Worm (Caenorhabditis elegans) whole organism, young adult: ENCODE data around the gene ndx-3.

Experiments used
- B0336.3 ChIP-seq: fragments of 200-800 bp; sonication (Bioruptor generic); IDR thresholded peaks from 2 replicates; pipeline ENCODE4 v1.3.6; 2022; ENCODE audit warnings: missing genetic modification characterization, missing compliant biosample characterization
- F10E7.11 ChIP-seq: sonication (generic microtip); optimal IDR thresholded peaks from 2 replicates; lab custom pipeline; 2017; ENCODE audit warnings: mild to moderate bottlenecking, missing genetic modification characterization, moderate library complexity, missing compliant biosample characterization
- F23B12.7 ChIP-seq: sonication (generic microtip); optimal IDR thresholded peaks from 2 replicates; lab custom pipeline; 2017; ENCODE audit warnings: missing genetic modification characterization, mild to moderate bottlenecking, missing compliant biosample characterization, antibody characterized with exemption, moderate library complexity; ENCODE audit not compliant: insufficient read depth
- F37B4.10 ChIP-seq: fragments of 200-800 bp; sonication (Bioruptor generic); IDR thresholded peaks from 2 replicates; pipeline ENCODE4 v1.3.6; 2022; ENCODE audit warnings: missing genetic modification characterization, missing compliant biosample characterization
- F39B2.1 ChIP-seq: fragments of 200-800 bp; sonication (Bioruptor generic); IDR thresholded peaks from 2 replicates; pipeline ENCODE4 v1.3.6; 2022; ENCODE audit warnings: missing genetic modification reagents, missing genetic modification characterization, missing compliant biosample characterization
- K11D2.4 ChIP-seq: fragments of 200-800 bp; sonication (Bioruptor generic); IDR thresholded peaks from 2 replicates; pipeline ENCODE4 v1.3.6; 2022; ENCODE audit warnings: missing genetic modification reagents, missing genetic modification characterization, missing compliant biosample characterization
- Y56A3A.18 ChIP-seq: fragments of 200-800 bp; sonication (Bioruptor generic); IDR thresholded peaks from 2 replicates; pipeline ENCODE4 v1.3.6; 2022; ENCODE audit warnings: missing genetic modification reagents, missing genetic modification characterization, missing compliant biosample characterization
- Y67H2A.10 ChIP-seq: fragments of 200-800 bp; sonication (Bioruptor generic); conservative IDR thresholded peaks from 2 replicates; pipeline ENCODE4 v1.3.6; 2022; ENCODE audit warnings: missing genetic modification reagents, missing genetic modification characterization, missing compliant biosample characterization
- Y95B8A.8 ChIP-seq: fragments of 200-800 bp; sonication (Bioruptor generic); IDR thresholded peaks from 2 replicates; pipeline ENCODE4 v1.3.6; 2022; ENCODE audit warnings: missing genetic modification reagents, missing genetic modification characterization, missing compliant biosample characterization
- ama-1 ChIP-seq, 3 experiments: fragments of 150-350 bp in 1 of 3; sonication (generic microtip) in 2 of 3; optimal IDR thresholded peaks; 2 replicates each; lab custom pipeline; 2014 to 2018; ENCODE audit warnings: missing biosample characterization in 2 of 3, missing genetic modification characterization in 2 of 3, missing genetic modification reagents in 2 of 3
- aptf-2 ChIP-seq: fragments of 200-800 bp; sonication (Bioruptor generic); conservative IDR thresholded peaks from 2 replicates; pipeline ENCODE4 v1.3.6; 2022; ENCODE audit warnings: missing genetic modification reagents, missing genetic modification characterization, missing compliant biosample characterization
- aptf-3 ChIP-seq: fragments of 200-800 bp; sonication (Bioruptor generic); IDR thresholded peaks from 2 replicates; pipeline ENCODE4 v1.3.6; 2022; ENCODE audit warnings: missing genetic modification characterization, missing compliant biosample characterization
- bed-1 ChIP-seq: fragments of 200-800 bp; sonication (Bioruptor generic); IDR thresholded peaks from 2 replicates; pipeline ENCODE4 v1.3.6; 2022; ENCODE audit warnings: missing genetic modification reagents, missing genetic modification characterization, missing compliant biosample characterization
- cebp-1 ChIP-seq, 2 experiments: fragments of 200-800 bp in 1 of 2; sonication (Bioruptor generic) in 1 of 2; sonication (generic microtip) in 1 of 2; IDR thresholded peaks in 1 of 2; optimal IDR thresholded peaks in 1 of 2; 2 replicates each; pipeline versions ENCODE4 v1.3.6 to Lab custom; 2017 to 2022; ENCODE audit warnings: missing compliant biosample characterization in 2 of 2, missing genetic modification characterization in 2 of 2, mild to moderate bottlenecking in 1 of 2, missing genetic modification reagents in 1 of 2, moderate library complexity in 1 of 2
- ceh-100 ChIP-seq: fragments of 200-800 bp; sonication (Bioruptor generic); IDR thresholded peaks from 2 replicates; pipeline ENCODE4 v1.3.6; 2022; ENCODE audit warnings: missing genetic modification reagents, missing genetic modification characterization, missing compliant biosample characterization
- ceh-27 ChIP-seq: fragments of 200-800 bp; sonication (Bioruptor generic); optimal IDR thresholded peaks from 2 replicates; lab custom pipeline; 2018; ENCODE audit warnings: mild to moderate bottlenecking, missing genetic modification characterization, moderate library complexity, missing compliant biosample characterization
- ceh-40 ChIP-seq: fragments of 200-800 bp; sonication (Bioruptor generic); IDR thresholded peaks from 2 replicates; pipeline ENCODE4 v1.3.6; 2022; ENCODE audit warnings: missing genetic modification characterization, missing compliant biosample characterization
- ceh-58 ChIP-seq: fragments of 200-800 bp; sonication (Bioruptor generic); IDR thresholded peaks from 2 replicates; pipeline ENCODE4 v1.3.6; 2022; ENCODE audit warnings: missing genetic modification characterization, missing compliant biosample characterization
- dox-1 ChIP-seq: fragments of 200-800 bp; sonication (Bioruptor generic); IDR thresholded peaks from 2 replicates; pipeline ENCODE4 v1.3.6; 2022; ENCODE audit warnings: missing genetic modification reagents, missing genetic modification characterization, missing compliant biosample characterization
- dpff-1 ChIP-seq: sonication (generic microtip); optimal IDR thresholded peaks from 2 replicates; lab custom pipeline; 2017; ENCODE audit warnings: mild to moderate bottlenecking, missing genetic modification characterization, missing compliant biosample characterization
- ekl-4 ChIP-seq: fragments of 200-800 bp; sonication (Bioruptor generic); IDR thresholded peaks from 2 replicates; pipeline ENCODE4 v1.3.6; 2022; ENCODE audit warnings: missing genetic modification reagents, missing genetic modification characterization, missing compliant biosample characterization
- fkh-3 ChIP-seq: sonication (generic microtip); optimal IDR thresholded peaks from 2 replicates; lab custom pipeline; 2016; ENCODE audit warnings: mild to moderate bottlenecking, missing genetic modification characterization, missing compliant biosample characterization
- him-1 ChIP-seq: sonication (generic microtip); optimal IDR thresholded peaks from 2 replicates; lab custom pipeline; 2016; ENCODE audit warnings: missing genotype, missing genetic modification reagents, missing genetic modification characterization, missing compliant biosample characterization
- hmg-1.2 ChIP-seq: fragments of 200-800 bp; sonication (Bioruptor generic); IDR thresholded peaks from 2 replicates; pipeline ENCODE4 v1.3.6; 2022; ENCODE audit warnings: missing genetic modification reagents, missing genetic modification characterization, missing compliant biosample characterization
- hmg-20 ChIP-seq: fragments of 200-800 bp; sonication (Bioruptor generic); IDR thresholded peaks from 2 replicates; pipeline ENCODE4 v1.3.6; 2022; ENCODE audit warnings: missing genetic modification reagents, missing genetic modification characterization, missing compliant biosample characterization
- let-607 ChIP-seq, 2 experiments: fragments of 200-800 bp in 1 of 2; sonication (Bioruptor generic) in 1 of 2; sonication (generic microtip) in 1 of 2; optimal IDR thresholded peaks; 2 replicates each; lab custom pipeline; 2016 to 2018; ENCODE audit warnings: mild to moderate bottlenecking in 2 of 2, missing compliant biosample characterization in 2 of 2, missing genetic modification characterization in 2 of 2, moderate library complexity in 2 of 2, missing genotype in 1 of 2
- lin-40 ChIP-seq: sonication (generic microtip); optimal IDR thresholded peaks from 2 replicates; lab custom pipeline; 2016; ENCODE audit warnings: missing genetic modification characterization, mild to moderate bottlenecking, missing compliant biosample characterization, missing genotype, missing genetic modification reagents
- lin-54 ChIP-seq: fragments of 200-800 bp; sonication (Bioruptor generic); optimal IDR thresholded peaks from 2 replicates; lab custom pipeline; 2018; ENCODE audit warnings: mild to moderate bottlenecking, missing genetic modification characterization, missing compliant biosample characterization
- lir-1 ChIP-seq: fragments of 200-800 bp; sonication (Bioruptor generic); conservative IDR thresholded peaks from 2 replicates; pipeline ENCODE4 v1.3.6; 2022; ENCODE audit warnings: missing genetic modification reagents, missing genetic modification characterization, missing compliant biosample characterization
- madf-6 ChIP-seq: fragments of 200-800 bp; sonication (Bioruptor generic); IDR thresholded peaks from 2 replicates; pipeline ENCODE4 v1.3.6; 2022; ENCODE audit warnings: missing genetic modification reagents, missing genetic modification characterization, missing compliant biosample characterization
- madf-8 ChIP-seq: fragments of 200-800 bp; sonication (Bioruptor generic); conservative IDR thresholded peaks from 2 replicates; pipeline ENCODE4 v1.3.6; 2022; ENCODE audit warnings: missing genetic modification reagents, missing genetic modification characterization, missing compliant biosample characterization
- mel-28 ChIP-seq: sonication (generic microtip); optimal IDR thresholded peaks from 2 replicates; lab custom pipeline; 2016; ENCODE audit warnings: borderline replicate concordance, mild to moderate bottlenecking, missing genetic modification characterization, missing compliant biosample characterization
- mxl-1 ChIP-seq: sonication (generic microtip); optimal IDR thresholded peaks from 2 replicates; lab custom pipeline; 2016; ENCODE audit warnings: missing genetic modification characterization, missing compliant biosample characterization
- nfya-2 ChIP-seq: fragments of 200-800 bp; sonication (Bioruptor generic); IDR thresholded peaks from 2 replicates; pipeline ENCODE4 v1.3.6; 2022; ENCODE audit warnings: missing genetic modification reagents, missing genetic modification characterization, missing compliant biosample characterization
- nhr-179 ChIP-seq: sonication (generic microtip); optimal IDR thresholded peaks from 2 replicates; lab custom pipeline; 2016; ENCODE audit warnings: mild to moderate bottlenecking, missing genetic modification characterization, missing compliant biosample characterization
- nhr-80 ChIP-seq: sonication (generic microtip); optimal IDR thresholded peaks from 2 replicates; lab custom pipeline; 2016; ENCODE audit warnings: missing genetic modification characterization, missing compliant biosample characterization
- rcor-1 ChIP-seq: fragments of 200-800 bp; sonication (Bioruptor generic); IDR thresholded peaks from 2 replicates; pipeline ENCODE4 v1.3.6; 2022; ENCODE audit warnings: missing genetic modification reagents, missing genetic modification characterization, missing compliant biosample characterization
- repo-1 ChIP-seq: sonication (generic microtip); optimal IDR thresholded peaks from 2 replicates; lab custom pipeline; 2017; ENCODE audit warnings: mild to moderate bottlenecking, missing genetic modification characterization, missing compliant biosample characterization
- sea-2 ChIP-seq: fragments of 200-800 bp; sonication (Bioruptor generic); IDR thresholded peaks from 2 replicates; pipeline ENCODE4 v1.3.6; 2022; ENCODE audit warnings: missing genetic modification characterization, missing compliant biosample characterization
- snpc-1.3 ChIP-seq: sonication (generic microtip); optimal IDR thresholded peaks from 2 replicates; lab custom pipeline; 2017; ENCODE audit warnings: missing genetic modification characterization, mild to moderate bottlenecking, missing compliant biosample characterization, antibody characterized with exemption, moderate library complexity, missing genotype, missing genetic modification reagents; ENCODE audit not compliant: insufficient read depth
- snpc-3.4 ChIP-seq: sonication (generic microtip); optimal IDR thresholded peaks from 2 replicates; lab custom pipeline; 2017; ENCODE audit warnings: missing genetic modification characterization, mild to moderate bottlenecking, missing compliant biosample characterization, antibody characterized with exemption, moderate library complexity, missing genotype, missing genetic modification reagents
- tbp1 ChIP-seq: fragments of 200-800 bp; sonication (Bioruptor generic); optimal IDR thresholded peaks from 2 replicates; lab custom pipeline; 2018; ENCODE audit warnings: mild to moderate bottlenecking, missing genetic modification characterization, missing compliant biosample characterization
- tbx-9 ChIP-seq: sonication (generic microtip); optimal IDR thresholded peaks from 2 replicates; lab custom pipeline; 2016; ENCODE audit warnings: borderline replicate concordance, missing genetic modification characterization, inconsistent platforms, missing compliant biosample characterization
- ztf-26 ChIP-seq: sonication (generic microtip); optimal IDR thresholded peaks from 2 replicates; lab custom pipeline; 2017; ENCODE audit warnings: missing genetic modification characterization, missing compliant biosample characterization

Gene ndx-3

DNA sequence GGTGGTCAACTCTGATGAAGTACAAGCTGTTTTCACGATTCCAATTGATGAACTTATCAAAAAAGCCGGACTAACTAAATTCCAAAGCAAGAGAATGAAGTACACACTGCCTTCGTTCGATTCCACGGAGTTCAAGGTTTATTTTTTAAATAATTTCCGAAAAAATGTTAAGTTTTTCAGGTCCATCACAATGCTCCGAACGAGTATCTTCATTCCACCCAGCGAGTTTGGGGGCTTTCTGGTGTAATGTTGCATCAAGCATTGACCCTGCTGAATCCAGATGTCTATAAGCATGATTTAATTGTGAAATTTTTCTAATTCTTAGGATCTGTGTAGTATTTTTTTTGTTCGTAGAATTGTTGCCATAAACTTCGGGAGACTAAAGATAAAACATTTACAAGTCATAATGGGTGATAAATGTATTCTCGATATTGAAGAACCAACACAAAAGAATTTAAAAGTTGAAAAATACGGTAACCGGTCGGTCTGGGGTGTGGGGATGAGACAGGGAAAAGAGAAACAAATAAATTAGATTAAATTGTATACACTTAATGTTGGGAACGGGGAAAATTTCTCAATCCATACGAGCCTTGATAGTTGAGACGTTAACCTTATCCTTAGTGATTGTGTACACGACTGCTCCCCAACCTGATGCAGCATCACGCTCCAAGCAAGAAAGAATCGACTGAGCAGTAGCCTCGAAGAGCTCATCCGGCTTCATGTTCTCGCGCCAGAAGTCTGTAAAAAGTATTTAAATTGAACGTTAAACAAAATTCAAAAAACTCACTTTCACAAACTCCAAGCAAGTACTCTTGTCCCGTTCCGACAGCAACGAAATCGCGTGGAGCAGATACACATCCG lies 940 bp downstream of the ndx-3 start (continued):
- no peak for TF ChIP-seq dox-1
- no peak for TF ChIP-seq Y67H2A.10
- no peak for TF ChIP-seq ama-1 (optimal IDR thresholded peaks at IDR 0.05; lab: Kevin White, UChicago)
- TF ChIP-seq ama-1 (GFP tag; optimal IDR thresholded peaks at IDR 0.05; lab: Kevin White, UChicago): no peak
- no peak for TF ChIP-seq hmg-20 (GFP tag; lab: Robert Waterston, UW)
- no peak for TF ChIP-seq tbx-9 (tag; lab: Kevin White, UChicago)
- TF ChIP-seq nfya-2 (GFP tag; lab: Robert Waterston, UW): no peak
- no peak for TF ChIP-seq mxl-1 (tag; lab: Kevin White, UChicago)
- TF ChIP-seq Y95B8A.8: no peak
- TF ChIP-seq ztf-26 (tag; lab: Kevin White, UChicago): no peak
- no peak for TF ChIP-seq ceh-27 (GFP tag; lab: Kevin White, UChicago)
- no peak for TF ChIP-seq him-1 (tag; lab: Kevin White, UChicago)
- no peak for TF ChIP-seq bed-1 (GFP tag; lab: Robert Waterston, UW)
- TF ChIP-seq mel-28 (tag; lab: Kevin White, UChicago): no peak
- no peak for TF ChIP-seq F23B12.7 (tag; lab: Kevin White, UChicago)
- no peak for TF ChIP-seq cebp-1 (GFP tag; IDR thresholded peaks at IDR 0.05; lab: Robert Waterston, UW)
- TF ChIP-seq cebp-1 (tag; optimal IDR thresholded peaks at IDR 0.05; lab: Kevin White, UChicago): peak; percentile 27
- TF ChIP-seq nhr-80 (tag; lab: Kevin White, UChicago): no peak
- no peak for TF ChIP-seq dpff-1 (tag; lab: Kevin White, UChicago)
- TF ChIP-seq F39B2.1: no peak
- peak; percentile 21 for TF ChIP-seq snpc-3.4 (tag; lab: Kevin White, UChicago)
- TF ChIP-seq B0336.3 (GFP tag; lab: Robert Waterston, UW): 0 out of 2 replicates have a peak, but pooled peaks have one; percentile 30
- no peak for TF ChIP-seq F37B4.10 (GFP tag; lab: Robert Waterston, UW)
- TF ChIP-seq madf-8 (GFP tag; lab: Robert Waterston, UW): no peak
- TF ChIP-seq repo-1 (tag; lab: Kevin White, UChicago): no peak
- no peak for TF ChIP-seq F10E7.11 (tag; lab: Kevin White, UChicago)
- no peak for TF ChIP-seq ceh-40 (GFP tag; lab: Robert Waterston, UW)
- TF ChIP-seq sea-2 (GFP tag; lab: Robert Waterston, UW): no peak
- TF ChIP-seq Y56A3A.18 (GFP tag; lab: Robert Waterston, UW): no peak
- TF ChIP-seq K11D2.4 (GFP tag; lab: Robert Waterston, UW): no peak
- no peak for TF ChIP-seq ceh-100 (GFP tag; lab: Robert Waterston, UW)
- no peak for TF ChIP-seq nhr-179 (tag; lab: Kevin White, UChicago)
- TF ChIP-seq ekl-4 (GFP tag; lab: Robert Waterston, UW): 0 out of 2 replicates have a peak, but pooled peaks have one; percentile 9
- TF ChIP-seq lir-1 (GFP tag; lab: Robert Waterston, UW): no peak
- no peak for TF ChIP-seq aptf-2 (GFP tag; lab: Robert Waterston, UW)
- TF ChIP-seq tbp1 (GFP tag; lab: Kevin White, UChicago): peak; percentile 7
- TF ChIP-seq hmg-1.2 (GFP tag; lab: Robert Waterston, UW): no peak
- TF ChIP-seq lin-40 (tag; lab: Kevin White, UChicago): no peak
- TF ChIP-seq fkh-3: no peak
- TF ChIP-seq rcor-1 (GFP tag; lab: Robert Waterston, UW): no peak
- TF ChIP-seq let-607 (tag; optimal IDR thresholded peaks at IDR 0.05; lab: Kevin White, UChicago): no peak
- TF ChIP-seq ceh-58 (GFP tag; lab: Robert Waterston, UW): no peak
- no peak for TF ChIP-seq snpc-1.3
- TF ChIP-seq lin-54: no peak
- no peak for TF ChIP-seq aptf-3 (GFP tag; lab: Robert Waterston, UW)
- TF ChIP-seq madf-6 (GFP tag; lab: Robert Waterston, UW): peak; percentile 50
